Worm (Caenorhabditis elegans) whole organism, early embryonic: ENCODE measurements around the gene gcna-1.

Experiments used
- B0310.2 ChIP-seq: sonication (generic microtip); optimal IDR thresholded peaks from 2 replicates; lab custom pipeline; 2016; ENCODE audit warnings: mild to moderate bottlenecking, missing genetic modification characterization, missing compliant biosample characterization
- F13C5.2 ChIP-seq: sonication (generic microtip); optimal IDR thresholded peaks from 2 replicates; lab custom pipeline; 2017; ENCODE audit warnings: mild to moderate bottlenecking, missing genetic modification characterization, inconsistent platforms, missing compliant biosample characterization
- aly-1 ChIP-seq: sonication (generic microtip); optimal IDR thresholded peaks from 2 replicates; lab custom pipeline; 2016; ENCODE audit warnings: missing genetic modification characterization, missing compliant biosample characterization
- ama-1 ChIP-seq: fragments of 150-350 bp; optimal IDR thresholded peaks from 2 replicates; lab custom pipeline; 2014
- ceh-13 ChIP-seq: fragments of 200-800 bp; sonication (Bioruptor generic); optimal IDR thresholded peaks from 2 replicates; lab custom pipeline; 2018; ENCODE audit warnings: mild to moderate bottlenecking, missing genetic modification characterization, missing compliant biosample characterization
- ceh-36 ChIP-seq: sonication (generic microtip); optimal IDR thresholded peaks from 2 replicates; lab custom pipeline; 2016; ENCODE audit warnings: missing genetic modification characterization, inconsistent platforms, missing compliant biosample characterization
- ets-7 ChIP-seq: sonication (generic microtip); optimal IDR thresholded peaks from 2 replicates; lab custom pipeline; 2016; ENCODE audit warnings: missing genotype, missing genetic modification characterization, missing compliant biosample characterization
- flt-1 ChIP-seq: fragments of 200-800 bp; sonication (Bioruptor generic); IDR thresholded peaks from 2 replicates; pipeline ENCODE4 v1.3.6; 2022; ENCODE audit warnings: missing genetic modification characterization, missing compliant biosample characterization
- hmbx-1 ChIP-seq: sonication (generic microtip); optimal IDR thresholded peaks from 2 replicates; lab custom pipeline; 2016; ENCODE audit warnings: mild to moderate bottlenecking, missing genetic modification characterization, missing compliant biosample characterization
- hmg-4 ChIP-seq: fragments of 200-800 bp; sonication (Bioruptor generic); optimal IDR thresholded peaks from 2 replicates; lab custom pipeline; 2018; ENCODE audit warnings: mild to moderate bottlenecking, missing genetic modification characterization, missing compliant biosample characterization
- hnd-1 ChIP-seq: sonication (generic microtip); optimal IDR thresholded peaks from 2 replicates; lab custom pipeline; 2016; ENCODE audit warnings: missing genetic modification characterization, missing compliant biosample characterization
- pes-1 ChIP-seq: fragments of 200-800 bp; sonication (Bioruptor generic); IDR thresholded peaks from 2 replicates; pipeline ENCODE4 v1.3.6; 2022; ENCODE audit warnings: missing genetic modification reagents, missing genetic modification characterization, missing compliant biosample characterization
- scrt-1 ChIP-seq: fragments of 200-800 bp; sonication (Bioruptor generic); IDR thresholded peaks from 2 replicates; pipeline ENCODE4 v1.3.6; 2022; ENCODE audit warnings: missing genetic modification characterization, missing compliant biosample characterization
- sea-1 ChIP-seq: fragments of 200-800 bp; sonication (Bioruptor generic); conservative IDR thresholded peaks from 2 replicates; pipeline ENCODE4 v1.3.6; 2022; ENCODE audit warnings: missing genetic modification characterization, missing compliant biosample characterization
- tbx-11 ChIP-seq: fragments of 200-800 bp; sonication (Bioruptor generic); IDR thresholded peaks from 2 replicates; pipeline ENCODE4 v1.3.6; 2022; ENCODE audit warnings: missing genetic modification characterization, missing compliant biosample characterization
- tbx-37 ChIP-seq: fragments of 200-800 bp; sonication (Bioruptor generic); conservative IDR thresholded peaks from 2 replicates; pipeline ENCODE4 v1.3.6; 2022; ENCODE audit warnings: missing genetic modification reagents, missing genetic modification characterization, missing compliant biosample characterization
- tra-4 ChIP-seq: sonication (generic microtip); optimal IDR thresholded peaks from 2 replicates; lab custom pipeline; 2017; ENCODE audit warnings: missing genetic modification characterization, missing compliant biosample characterization

Gene gcna-1

DNA sequence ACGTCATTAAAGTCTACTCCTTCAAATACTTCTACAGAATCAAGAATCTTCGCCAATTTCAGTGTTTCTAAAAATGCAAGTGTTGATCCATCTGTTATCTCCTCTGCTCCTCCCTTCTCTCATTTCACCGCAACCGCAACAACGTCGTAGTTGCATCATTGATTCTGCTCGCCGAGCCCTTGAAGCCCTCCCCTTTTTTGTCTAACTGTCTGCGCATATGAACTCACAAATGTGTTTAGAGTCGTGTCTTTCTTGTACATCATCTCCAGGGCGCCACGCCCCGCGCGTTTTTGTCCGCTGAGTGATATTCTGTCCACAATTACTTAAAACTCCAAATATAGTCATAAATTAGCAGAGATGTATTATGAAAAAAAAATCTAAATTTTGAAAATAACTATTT, 20.9 kb downstream of the gcna-1 start:
- TF ChIP-seq hmg-4 (no peak), scrt-1 (GFP tag; lab: Robert Waterston, UW) (no peak), aly-1 (tag; lab: Kevin White, UChicago) (no peak), ama-1 (no peak), flt-1 (GFP tag; lab: Robert Waterston, UW) (no peak), pes-1 (no peak), ets-7 (tag; lab: Kevin White, UChicago) (no peak)

DNA sequence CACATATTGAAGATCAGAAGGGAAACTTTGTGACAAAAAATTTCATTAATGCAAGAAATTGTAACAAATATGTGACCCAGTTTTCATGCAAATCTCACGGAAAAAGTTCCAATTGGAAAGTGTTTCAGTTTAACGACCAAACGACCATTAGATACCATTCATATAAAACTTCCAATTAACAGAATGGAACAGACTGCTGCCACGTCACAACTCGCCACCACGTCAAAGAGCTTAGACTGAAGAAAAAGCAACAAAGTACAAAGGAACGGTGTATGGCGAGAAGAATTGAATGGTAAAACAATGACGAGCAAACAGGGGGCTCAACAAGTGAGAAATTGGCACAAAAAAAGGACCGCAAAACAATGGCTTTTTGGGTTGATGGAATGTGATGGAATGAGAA, 23.5 kb downstream of the gcna-1 start, which contains the start of gene T04C9.3:
Gene T04C9.3 (plus strand): TSS at position 301 of the 400 bp plus-strand sequence.
- no peak for TF ChIP-seq F13C5.2 (tag; lab: Kevin White, UChicago)
- TF ChIP-seq flt-1 (GFP tag; lab: Robert Waterston, UW), result no peak
- no peak for TF ChIP-seq hnd-1 (tag; lab: Kevin White, UChicago)
- TF ChIP-seq hmg-4, result no peak
- TF ChIP-seq ceh-13, result no peak
- no peak for TF ChIP-seq ceh-36 (tag; lab: Kevin White, UChicago)
- TF ChIP-seq aly-1 (tag; lab: Kevin White, UChicago), result no peak
- no peak for TF ChIP-seq ama-1

DNA sequence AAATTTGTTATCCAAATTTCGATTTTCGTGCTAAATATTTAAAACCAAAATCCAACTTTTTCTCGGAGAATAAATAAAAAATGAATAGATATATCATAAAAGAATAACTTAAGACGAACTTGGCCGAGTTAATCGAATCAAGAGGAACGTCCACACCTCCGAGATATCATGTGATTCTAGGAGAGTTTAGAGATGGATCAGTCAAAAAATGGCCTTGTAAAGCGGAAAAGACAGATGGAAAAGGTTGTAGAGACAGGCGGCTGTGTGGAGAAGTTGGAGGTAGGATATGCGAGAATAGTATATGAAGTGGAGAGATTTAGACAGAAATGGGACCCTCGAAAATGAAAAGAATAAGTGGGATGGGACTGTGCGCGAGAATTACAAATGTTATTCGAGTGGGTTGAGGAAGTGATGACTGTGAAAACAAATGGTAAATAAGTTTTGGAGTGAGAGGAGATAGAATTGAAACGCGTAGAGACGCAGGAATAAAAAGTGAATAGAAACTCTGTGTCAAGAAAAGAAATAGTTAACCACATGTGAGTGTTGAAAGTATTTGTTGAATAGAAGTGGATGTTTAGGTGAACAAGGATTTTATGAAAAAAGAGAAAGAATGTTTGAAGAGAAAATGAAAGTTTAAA, 26.0 kb downstream of the gcna-1 start:
- no peak for TF ChIP-seq tbx-11 (GFP tag; lab: Robert Waterston, UW)
- no peak for TF ChIP-seq pes-1
- TF ChIP-seq B0310.2 (tag; lab: Kevin White, UChicago), result no peak
- no peak for TF ChIP-seq hnd-1 (tag; lab: Kevin White, UChicago)
- no peak for TF ChIP-seq ceh-13
- TF ChIP-seq aly-1 (tag; lab: Kevin White, UChicago), result no peak
- TF ChIP-seq tbx-37 (GFP tag; lab: Robert Waterston, UW), result no peak
- TF ChIP-seq ama-1, result no peak
- TF ChIP-seq scrt-1 (GFP tag; lab: Robert Waterston, UW), result no peak
- no peak for TF ChIP-seq hmbx-1
- TF ChIP-seq tra-4 (tag; lab: Kevin White, UChicago), result no peak
- no peak for TF ChIP-seq ceh-36 (tag; lab: Kevin White, UChicago)
- TF ChIP-seq sea-1 (GFP tag; lab: Robert Waterston, UW), result no peak
- TF ChIP-seq hmg-4, result no peak
- no peak for TF ChIP-seq flt-1 (GFP tag; lab: Robert Waterston, UW)
- TF ChIP-seq ets-7 (tag; lab: Kevin White, UChicago), result no peak
- no peak for TF ChIP-seq F13C5.2 (tag; lab: Kevin White, UChicago)

DNA sequence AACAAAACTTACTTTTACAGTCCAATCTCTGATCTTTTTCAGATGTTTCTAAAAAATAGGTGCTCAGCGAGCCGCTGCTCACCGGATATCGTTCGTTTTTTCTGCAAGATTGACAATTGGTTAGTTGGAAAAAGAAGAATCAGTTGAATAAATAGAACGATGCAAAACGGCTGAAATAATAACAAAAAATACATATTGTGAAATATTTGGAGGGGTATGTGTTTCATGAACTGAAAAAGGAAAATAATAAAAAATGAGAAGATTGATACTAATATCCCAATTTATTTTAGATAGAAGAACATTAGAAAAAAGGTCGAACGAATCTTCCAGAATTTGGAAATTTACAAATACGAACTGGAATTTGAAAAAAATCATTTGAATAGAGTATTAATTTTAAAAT, 26.9 kb downstream of the gcna-1 start, which contains the start of gene frm-2:
Gene frm-2 (minus strand): TSS at position 101 of the 400 bp plus-strand sequence.
- TF ChIP-seq tra-4 (tag; lab: Kevin White, UChicago), result no peak
- TF ChIP-seq ama-1, result no peak
- no peak for TF ChIP-seq ceh-36 (tag; lab: Kevin White, UChicago)
- no peak for TF ChIP-seq hmbx-1

DNA sequence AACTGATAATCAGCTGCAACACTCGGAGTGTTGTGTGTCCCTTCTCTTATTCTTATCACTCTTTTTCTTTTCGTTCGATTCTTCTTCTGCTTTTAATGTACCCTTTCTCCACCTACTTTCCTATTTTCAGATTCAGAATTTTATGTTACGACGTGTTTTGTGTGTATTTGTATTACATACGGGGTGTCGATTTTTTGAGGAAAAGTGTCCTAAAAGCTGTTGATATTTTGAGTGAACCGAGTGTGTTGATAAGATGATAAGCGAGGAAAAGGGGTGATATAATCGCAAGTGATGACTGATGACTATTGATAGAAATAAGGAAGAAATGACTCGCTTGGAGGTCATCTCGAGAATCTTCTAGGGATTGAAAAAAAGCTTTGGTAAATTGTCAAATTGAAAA, 27.5 kb downstream of the gcna-1 start:
- TF ChIP-seq tra-4 (tag; lab: Kevin White, UChicago) (no peak), ceh-36 (tag; lab: Kevin White, UChicago) (no peak), hmbx-1 (no peak), ceh-13 (no peak), pes-1 (no peak), tbx-11 (GFP tag; lab: Robert Waterston, UW) (no peak), ets-7 (tag; lab: Kevin White, UChicago) (no peak), B0310.2 (tag; lab: Kevin White, UChicago) (no peak), scrt-1 (GFP tag; lab: Robert Waterston, UW) (no peak), tbx-37 (GFP tag; lab: Robert Waterston, UW) (no peak), sea-1 (GFP tag; lab: Robert Waterston, UW) (no peak), ama-1 (no peak), F13C5.2 (tag; lab: Kevin White, UChicago) (no peak), aly-1 (tag; lab: Kevin White, UChicago) (no peak), hnd-1 (tag; lab: Kevin White, UChicago) (no peak), hmg-4 (no peak), flt-1 (GFP tag; lab: Robert Waterston, UW) (no peak)

DNA sequence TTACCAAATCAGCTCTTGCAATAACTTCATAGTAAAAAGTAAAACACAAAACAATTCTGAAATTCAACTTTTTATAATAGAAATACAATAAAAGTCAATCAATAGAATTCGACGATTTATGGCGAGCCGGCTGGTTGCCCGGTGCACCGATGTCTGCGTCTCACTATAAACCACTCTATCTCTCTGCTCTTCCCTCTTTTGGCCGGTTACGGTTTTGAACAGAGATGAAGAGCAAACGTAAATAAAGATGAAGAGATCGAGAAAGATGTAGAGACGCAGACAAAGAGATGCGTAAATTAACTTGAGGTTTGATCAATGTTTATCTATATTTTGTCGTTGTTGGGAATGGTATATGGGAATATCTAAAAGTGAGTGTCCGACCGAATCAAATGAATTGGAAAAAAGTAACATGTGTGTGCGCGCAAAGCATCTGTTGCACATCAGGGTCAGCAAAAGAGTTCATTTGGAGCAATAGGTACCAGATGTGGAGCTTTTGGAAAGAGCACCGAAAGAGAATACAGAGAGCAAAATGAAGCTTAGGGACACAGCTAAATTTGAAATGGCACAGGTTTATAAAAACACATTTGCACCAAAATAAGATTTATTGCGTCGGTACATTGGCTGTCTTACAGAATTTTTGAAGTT, 28.5 kb downstream of the gcna-1 start:
- TF ChIP-seq hmg-4 (peak; percentile 18), hmbx-1 (no peak)

DNA sequence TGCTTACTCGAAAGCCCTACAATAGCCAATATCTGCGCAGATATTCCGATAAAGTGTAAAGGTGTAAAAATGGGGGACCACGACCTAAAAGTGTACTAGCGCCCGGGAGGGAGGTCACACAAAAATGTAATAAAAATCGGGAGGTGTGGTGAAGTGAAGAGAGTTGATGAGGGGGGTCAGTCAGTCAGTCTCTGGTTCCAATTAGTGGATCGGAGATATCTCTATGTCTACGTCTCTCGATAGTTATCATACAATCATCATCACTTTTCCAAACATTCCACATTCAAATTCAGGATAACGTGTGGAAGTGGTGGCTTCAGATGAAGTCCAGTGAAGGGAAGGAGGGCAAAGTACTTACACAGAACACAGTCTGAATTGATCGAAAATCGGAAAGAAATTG, 32.9 kb downstream of the gcna-1 start:
- TF ChIP-seq hmg-4 (no peak), ceh-13 (no peak), B0310.2 (tag; lab: Kevin White, UChicago) (no peak), hnd-1 (tag; lab: Kevin White, UChicago) (no peak), hmbx-1 (no peak), tra-4 (tag; lab: Kevin White, UChicago) (no peak), tbx-37 (GFP tag; lab: Robert Waterston, UW) (no peak), ceh-36 (tag; lab: Kevin White, UChicago) (no peak), sea-1 (GFP tag; lab: Robert Waterston, UW) (no peak), aly-1 (tag; lab: Kevin White, UChicago) (no peak), flt-1 (GFP tag; lab: Robert Waterston, UW) (no peak), scrt-1 (GFP tag; lab: Robert Waterston, UW) (no peak), F13C5.2 (tag; lab: Kevin White, UChicago) (no peak), ets-7 (tag; lab: Kevin White, UChicago) (no peak), ama-1 (no peak), pes-1 (no peak), tbx-11 (GFP tag; lab: Robert Waterston, UW) (no peak)
